Worm (Caenorhabditis elegans): Measurements from ENCODE around the gene ins-12.

Gene ins-12

DNA sequence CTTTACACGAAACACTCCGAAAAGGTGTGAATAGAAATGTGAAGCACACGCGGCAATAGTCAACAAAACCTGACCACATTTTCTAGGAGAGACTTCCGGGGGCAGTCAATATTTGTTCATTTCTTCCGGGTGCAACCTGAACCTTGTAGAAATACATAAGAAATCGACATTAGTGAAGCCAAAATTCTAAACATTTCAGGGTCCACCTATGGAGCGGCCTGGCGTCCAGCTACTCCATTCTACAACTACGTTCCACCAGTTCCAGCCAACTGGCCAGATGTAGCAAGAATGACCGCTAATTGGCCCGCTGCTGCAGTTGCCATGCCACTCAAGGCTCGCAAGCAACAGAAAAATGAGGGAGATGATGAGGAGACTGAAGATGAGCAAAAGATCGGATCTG is 24.8 kb downstream of the ins-12 start:
- TF ChIP-seq ztf-16 (tag; optimal IDR thresholded peaks at IDR 0.05) = no peak
- TF ChIP-seq ceh-2 (tag; optimal IDR thresholded peaks at IDR 0.05) = no peak
- TF ChIP-seq ets-4 (tag; optimal IDR thresholded peaks at IDR 0.05) = no peak
- TF ChIP-seq tbx-2 (tag; optimal IDR thresholded peaks at IDR 0.05) = no peak
- no peak for TF ChIP-seq pag-3 (tag; optimal IDR thresholded peaks at IDR 0.05; ENCODE audit: borderline replicate concordance)
- TF ChIP-seq hlh-6 (tag; optimal IDR thresholded peaks at IDR 0.05) = no peak
- TF ChIP-seq syd-9 (tag; optimal IDR thresholded peaks at IDR 0.05) = no peak
- no peak for TF ChIP-seq ceh-30 (tag; optimal IDR thresholded peaks at IDR 0.05)
- no peak for TF ChIP-seq unc-55 (GFP tag; optimal IDR thresholded peaks at IDR 0.05)
- no peak for TF ChIP-seq eyg-1 (tag; optimal IDR thresholded peaks at IDR 0.05)
- TF ChIP-seq F13H6.1 (tag; optimal IDR thresholded peaks at IDR 0.05) = no peak
- no peak for TF ChIP-seq sox-4 (tag; optimal IDR thresholded peaks at IDR 0.05)
- no peak for TF ChIP-seq C38D4.7 (GFP tag; optimal IDR thresholded peaks at IDR 0.05)

DNA sequence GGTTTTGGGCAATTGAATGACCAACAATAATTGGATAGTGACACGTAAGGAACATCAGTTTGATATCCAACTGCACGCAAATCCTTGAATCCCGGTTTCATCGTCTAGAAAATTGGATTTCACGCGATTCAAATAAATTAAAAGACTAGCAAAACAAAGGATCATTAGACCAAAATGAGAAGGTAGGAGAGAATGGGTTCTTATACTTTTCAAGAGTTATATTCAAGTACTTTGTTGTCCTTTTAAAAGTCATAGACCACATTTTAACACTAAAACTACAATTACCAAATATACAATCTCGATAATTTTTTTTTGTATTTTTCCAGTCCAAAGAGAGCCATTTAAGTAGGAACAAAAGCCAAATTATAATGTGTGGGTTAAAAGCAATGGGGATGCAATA is 27.9 kb downstream of the ins-12 start, which contains the start of gene T25E4.2:
Gene T25E4.2 (minus strand): TSS at position 101 of the 400 bp plus-strand sequence.
- TF ChIP-seq mec-3 (tag; optimal IDR thresholded peaks at IDR 0.05; ENCODE audit: borderline replicate concordance) (no peak), ama-1 (optimal IDR thresholded peaks at IDR 0.05) (no peak), unc-3 (GFP tag; conservative IDR thresholded peaks at IDR 0.05) (no peak), unc-3 (tag; optimal IDR thresholded peaks at IDR 0.05) (no peak), unc-42 (tag; optimal IDR thresholded peaks at IDR 0.05) (no peak), ceh-45 (GFP tag; IDR thresholded peaks at IDR 0.05) (no peak), nfya-1 (tag; optimal IDR thresholded peaks at IDR 0.05) (no peak), nhr-232 (tag; optimal IDR thresholded peaks at IDR 0.05) (no peak), hlh-8 (tag; optimal IDR thresholded peaks at IDR 0.05) (no peak), fax-1 (tag; optimal IDR thresholded peaks at IDR 0.05) (no peak), ceh-18 (tag; optimal IDR thresholded peaks at IDR 0.05) (no peak)

DNA sequence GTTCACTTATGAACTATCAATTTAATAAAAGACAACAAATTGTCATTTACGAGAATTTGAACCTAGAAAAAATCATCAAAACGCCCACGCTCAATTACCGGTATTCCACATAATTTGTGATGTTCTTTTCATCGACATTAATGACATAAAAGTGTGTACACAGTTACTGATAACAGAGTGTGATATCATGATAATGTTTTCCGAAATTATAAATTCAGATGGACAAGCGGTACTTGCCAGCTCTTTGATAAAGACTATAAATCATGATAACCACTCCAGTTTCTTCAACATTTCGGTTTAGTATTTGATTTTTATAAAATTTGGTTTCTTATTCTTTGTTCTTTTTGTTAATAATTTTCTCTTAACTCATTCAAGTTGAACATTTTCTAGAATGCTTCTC is 31.4 kb downstream of the ins-12 start, which contains the start of gene lys-8:
Gene lys-8 (plus strand): TSS at position 391 of the 400 bp plus-strand sequence.
- peak; percentile 98 for TF ChIP-seq elt-2 (tag; optimal IDR thresholded peaks at IDR 0.05)
- TF ChIP-seq ceh-48 (tag; optimal IDR thresholded peaks at IDR 0.05) = no peak

DNA sequence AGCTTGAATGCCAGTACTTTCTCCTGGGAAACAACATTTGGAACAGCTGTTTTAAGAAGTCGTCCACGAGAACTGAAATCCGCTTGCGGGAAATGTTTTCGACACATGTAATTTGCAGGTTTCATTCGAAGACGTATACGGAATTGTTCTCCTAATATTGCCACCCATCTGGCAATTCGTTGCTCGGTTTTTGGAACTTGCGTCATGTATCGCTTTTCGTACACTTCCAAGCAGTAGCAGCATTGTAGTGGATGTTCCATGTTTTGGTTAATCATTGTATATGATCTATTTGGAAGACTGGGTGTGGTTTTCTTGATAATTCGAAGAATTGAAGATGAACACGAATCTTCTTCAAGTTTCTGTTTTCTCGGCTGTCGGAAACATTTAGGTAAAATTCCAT is 33.4 kb downstream of the ins-12 start:
- TF ChIP-seq unc-86 (tag; optimal IDR thresholded peaks at IDR 0.05) (no peak), ceh-34 (tag; optimal IDR thresholded peaks at IDR 0.05) (no peak), ceh-24 (tag; optimal IDR thresholded peaks at IDR 0.05) (no peak), ceh-18 (tag; optimal IDR thresholded peaks at IDR 0.05) (no peak), hlh-8 (tag; optimal IDR thresholded peaks at IDR 0.05) (no peak), lim-6 (tag; optimal IDR thresholded peaks at IDR 0.05) (no peak), nhr-11 (tag; optimal IDR thresholded peaks at IDR 0.05) (no peak), unc-55 (GFP tag; optimal IDR thresholded peaks at IDR 0.05) (no peak), pat-9 (tag; optimal IDR thresholded peaks at IDR 0.05) (no peak), ceh-30 (tag; optimal IDR thresholded peaks at IDR 0.05) (no peak), ceh-2 (tag; optimal IDR thresholded peaks at IDR 0.05) (no peak), unc-3 (GFP tag; conservative IDR thresholded peaks at IDR 0.05) (no peak), unc-3 (tag; optimal IDR thresholded peaks at IDR 0.05) (no peak), pag-3 (tag; optimal IDR thresholded peaks at IDR 0.05; ENCODE audit: borderline replicate concordance) (no peak), eyg-1 (tag; optimal IDR thresholded peaks at IDR 0.05) (no peak), elt-2 (tag; optimal IDR thresholded peaks at IDR 0.05) (no peak), ceh-45 (GFP tag; IDR thresholded peaks at IDR 0.05) (no peak)

DNA sequence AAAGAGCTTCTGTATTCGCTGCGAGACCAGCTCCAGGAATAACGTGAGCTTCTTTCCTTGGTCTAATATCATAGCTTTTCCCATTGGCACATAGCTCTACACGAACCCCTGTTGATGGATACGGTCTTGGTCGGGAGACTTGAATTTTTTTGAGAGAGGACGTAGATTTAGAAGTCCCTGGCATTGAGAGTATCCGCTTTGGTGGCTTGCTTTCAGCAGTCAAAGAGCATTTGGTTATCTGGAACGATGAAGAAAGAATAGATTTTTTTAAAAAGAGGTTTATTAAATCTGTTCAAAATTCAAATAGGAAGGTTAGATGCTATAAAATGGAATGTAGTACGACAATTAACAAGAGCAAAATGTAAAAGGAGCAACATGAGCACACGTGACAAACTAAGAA is 35.3 kb downstream of the ins-12 start, which contains the start of gene C17G10.13:
Gene C17G10.13 (minus strand): TSS at position 101 of the 400 bp plus-strand sequence.
- TF ChIP-seq sox-4 (tag; optimal IDR thresholded peaks at IDR 0.05) (no peak), pros-1 (tag; optimal IDR thresholded peaks at IDR 0.05) (no peak), madf-2 (tag; optimal IDR thresholded peaks at IDR 0.05) (no peak), C08G9.2 (tag; optimal IDR thresholded peaks at IDR 0.05) (no peak), sox-2 (GFP tag; IDR thresholded peaks at IDR 0.05) (no peak), ceh-6 (GFP tag; optimal IDR thresholded peaks at IDR 0.05) (no peak)

All from whole organism, late embryonic.